Worm (Caenorhabditis elegans) whole organism, L1 larva: Measurements from ENCODE around the gene Y55F3BR.1.

Source experiments
- C04F5.9 ChIP-seq: sonication (generic microtip); optimal IDR thresholded peaks from 2 replicates; lab custom pipeline; 2016; ENCODE audit warnings: missing genetic modification characterization, missing compliant biosample characterization
- F16B12.6 ChIP-seq: fragments of 150-350 bp; optimal IDR thresholded peaks from 2 replicates; lab custom pipeline; 2014; ENCODE audit warnings: missing biosample characterization, missing genetic modification characterization
- ama-1 ChIP-seq: fragments of 150-350 bp; optimal IDR thresholded peaks from 2 replicates; lab custom pipeline; 2014
- blmp-1 ChIP-seq: fragments of 150-350 bp; optimal IDR thresholded peaks from 2 replicates; lab custom pipeline; 2014; ENCODE audit warnings: missing biosample characterization, missing genetic modification characterization
- ceh-8 ChIP-seq: fragments of 200-800 bp; sonication (Bioruptor generic); optimal IDR thresholded peaks from 2 replicates; lab custom pipeline; 2018; ENCODE audit warnings: mild to moderate bottlenecking, missing genetic modification characterization, moderate library complexity, missing compliant biosample characterization
- ceh-82 ChIP-seq, 3 experiments: fragments of 150-350 bp in 1 of 3; sonication (generic microtip) in 2 of 3; optimal IDR thresholded peaks; 2 replicates each; lab custom pipeline; 2014 to 2017; ENCODE audit warnings: missing biosample characterization in 3 of 3, missing genetic modification characterization in 3 of 3
- ceh-88 ChIP-seq: fragments of 200-800 bp; sonication (Bioruptor generic); IDR thresholded peaks from 2 replicates; pipeline ENCODE4 v1.3.6; 2022; ENCODE audit warnings: missing genetic modification characterization, missing compliant biosample characterization
- ces-1 ChIP-seq: fragments of 150-350 bp; optimal IDR thresholded peaks from 2 replicates; lab custom pipeline; 2014; ENCODE audit warnings: missing biosample characterization, missing genetic modification reagents, missing genetic modification characterization
- dpl-1 ChIP-seq, 3 experiments: fragments of 150-350 bp in 2 of 3; sonication (generic microtip) in 1 of 3; optimal IDR thresholded peaks; 2 replicates each; lab custom pipeline; 2014 to 2017; ENCODE audit warnings: missing biosample characterization in 3 of 3, missing genetic modification characterization in 3 of 3, missing genetic modification reagents in 3 of 3
- dsc-1 ChIP-seq: sonication (generic microtip); optimal IDR thresholded peaks from 2 replicates; lab custom pipeline; 2016; ENCODE audit warnings: mild to moderate bottlenecking, missing genetic modification characterization, missing compliant biosample characterization
- efl-1 ChIP-seq, 4 experiments: fragments of 150-350 bp; optimal IDR thresholded peaks in 3 of 4; peaks in 1 of 4; 1 replicate in 1 of 4; 2 replicates in 3 of 4; lab custom pipeline; 2014; ENCODE audit warnings: missing biosample characterization in 2 of 4, missing genetic modification characterization in 2 of 4, missing genetic modification reagents in 2 of 4
- egl-27 ChIP-seq, 2 experiments: fragments of 150-350 bp in 1 of 2; sonication (generic microtip); optimal IDR thresholded peaks; 3 replicates each; lab custom pipeline; 2017 to 2018; ENCODE audit warnings: missing biosample characterization in 2 of 2, missing genetic modification characterization in 2 of 2, missing genetic modification reagents in 2 of 2
- elt-3 ChIP-seq, 6 experiments: fragments of 150-350 bp in 1 of 6; sonication (generic microtip); optimal IDR thresholded peaks; 2 replicates each; lab custom pipeline; 2017 to 2018; ENCODE audit warnings: missing biosample characterization in 6 of 6, missing genetic modification characterization in 6 of 6, inconsistent platforms in 1 of 6
- fkh-8 ChIP-seq: sonication (generic microtip); optimal IDR thresholded peaks from 2 replicates; lab custom pipeline; 2016; ENCODE audit warnings: mild to moderate bottlenecking, missing genetic modification characterization, missing compliant biosample characterization
- fos-1 ChIP-seq: fragments of 150-350 bp; optimal IDR thresholded peaks from 2 replicates; lab custom pipeline; 2014; ENCODE audit warnings: missing biosample characterization, missing genetic modification characterization
- grh-1 ChIP-seq: fragments of 200-800 bp; sonication (Bioruptor generic); IDR thresholded peaks from 2 replicates; pipeline ENCODE4 v1.3.6; 2022; ENCODE audit warnings: missing genetic modification reagents, missing genetic modification characterization, missing compliant biosample characterization
- hpl-2 ChIP-seq: fragments of 150-350 bp; optimal IDR thresholded peaks from 2 replicates; lab custom pipeline; 2014; ENCODE audit warnings: missing biosample characterization, missing genetic modification reagents, missing genetic modification characterization
- jun-1 ChIP-seq: fragments of 150-350 bp; optimal IDR thresholded peaks from 2 replicates; lab custom pipeline; 2014; ENCODE audit warnings: missing biosample characterization, missing genetic modification reagents, missing genetic modification characterization
- lin-35 ChIP-seq, 2 experiments: fragments of 150-350 bp; optimal IDR thresholded peaks; 2 replicates each; lab custom pipeline; 2014; ENCODE audit warnings: missing biosample characterization in 2 of 2, missing genetic modification characterization in 2 of 2, missing genetic modification reagents in 2 of 2
- lir-3 ChIP-seq: sonication (generic microtip); optimal IDR thresholded peaks from 2 replicates; lab custom pipeline; 2016; ENCODE audit warnings: mild to moderate bottlenecking, missing genetic modification characterization, moderate library complexity, missing compliant biosample characterization; ENCODE audit not compliant: poor library complexity
- lsy-2 ChIP-seq, 2 experiments: fragments of 150-350 bp; optimal IDR thresholded peaks; 2 replicates each; lab custom pipeline; 2014; ENCODE audit warnings: missing biosample characterization in 2 of 2, missing genetic modification characterization in 2 of 2
- mep-1 ChIP-seq: fragments of 150-350 bp; optimal IDR thresholded peaks from 2 replicates; lab custom pipeline; 2014; ENCODE audit warnings: missing biosample characterization, missing genetic modification characterization
- nhr-11 ChIP-seq: fragments of 150-350 bp; optimal IDR thresholded peaks from 2 replicates; lab custom pipeline; 2014; ENCODE audit warnings: missing biosample characterization, missing genetic modification characterization
- nhr-20 ChIP-seq: sonication (generic microtip); optimal IDR thresholded peaks from 2 replicates; lab custom pipeline; 2016; ENCODE audit warnings: mild to moderate bottlenecking, missing genetic modification characterization, missing compliant biosample characterization
- nhr-28 ChIP-seq: fragments of 150-350 bp; optimal IDR thresholded peaks from 2 replicates; lab custom pipeline; 2014; ENCODE audit warnings: missing biosample characterization, missing genetic modification characterization
- nhr-77 ChIP-seq: fragments of 150-350 bp; optimal IDR thresholded peaks from 2 replicates; lab custom pipeline; 2014; ENCODE audit warnings: missing biosample characterization, missing genetic modification characterization
- nhr-90 ChIP-seq: sonication (generic microtip); optimal IDR thresholded peaks from 2 replicates; lab custom pipeline; 2016; ENCODE audit warnings: mild to moderate bottlenecking, missing genetic modification characterization, missing compliant biosample characterization; ENCODE audit not compliant: poor library complexity
- skn-1 ChIP-seq: fragments of 150-350 bp; optimal IDR thresholded peaks from 2 replicates; lab custom pipeline; 2014; ENCODE audit warnings: missing biosample characterization, missing genetic modification characterization
- snpc-4 ChIP-seq: fragments of 150-350 bp; optimal IDR thresholded peaks from 2 replicates; lab custom pipeline; 2014; ENCODE audit warnings: missing biosample characterization, missing genetic modification characterization
- sox-4 ChIP-seq: sonication (generic microtip); optimal IDR thresholded peaks from 2 replicates; lab custom pipeline; 2016; ENCODE audit warnings: missing genetic modification characterization, missing compliant biosample characterization
- sptf-1 ChIP-seq: fragments of 150-350 bp; optimal IDR thresholded peaks from 2 replicates; lab custom pipeline; 2014; ENCODE audit warnings: missing biosample characterization, missing genetic modification characterization
- swsn-7 ChIP-seq: sonication (generic microtip); optimal IDR thresholded peaks from 2 replicates; lab custom pipeline; 2016; ENCODE audit warnings: missing genetic modification characterization, missing compliant biosample characterization
- tbx-2 ChIP-seq: sonication (generic microtip); optimal IDR thresholded peaks from 2 replicates; lab custom pipeline; 2016; ENCODE audit warnings: missing genetic modification characterization, missing compliant biosample characterization
- tlp-1 ChIP-seq: fragments of 150-350 bp; optimal IDR thresholded peaks from 2 replicates; lab custom pipeline; 2014; ENCODE audit warnings: missing biosample characterization, missing genetic modification characterization
- unc-86 ChIP-seq: sonication (generic microtip); optimal IDR thresholded peaks from 2 replicates; lab custom pipeline; 2016; ENCODE audit warnings: missing genetic modification characterization, missing compliant biosample characterization
- unc-98 ChIP-seq: fragments of 200-800 bp; sonication (Bioruptor generic); IDR thresholded peaks from 2 replicates; pipeline ENCODE4 v1.3.6; 2022; ENCODE audit warnings: missing genetic modification characterization, missing compliant biosample characterization
- vab-15 ChIP-seq: sonication (generic microtip); optimal IDR thresholded peaks from 2 replicates; lab custom pipeline; 2017; ENCODE audit warnings: missing genotype, mild to moderate bottlenecking, missing genetic modification characterization, missing compliant biosample characterization
- xbp-1 ChIP-seq: sonication (generic microtip); optimal IDR thresholded peaks from 2 replicates; lab custom pipeline; 2016; ENCODE audit warnings: missing genetic modification characterization, missing compliant biosample characterization

Y55F3BR.1 gene

DNA sequence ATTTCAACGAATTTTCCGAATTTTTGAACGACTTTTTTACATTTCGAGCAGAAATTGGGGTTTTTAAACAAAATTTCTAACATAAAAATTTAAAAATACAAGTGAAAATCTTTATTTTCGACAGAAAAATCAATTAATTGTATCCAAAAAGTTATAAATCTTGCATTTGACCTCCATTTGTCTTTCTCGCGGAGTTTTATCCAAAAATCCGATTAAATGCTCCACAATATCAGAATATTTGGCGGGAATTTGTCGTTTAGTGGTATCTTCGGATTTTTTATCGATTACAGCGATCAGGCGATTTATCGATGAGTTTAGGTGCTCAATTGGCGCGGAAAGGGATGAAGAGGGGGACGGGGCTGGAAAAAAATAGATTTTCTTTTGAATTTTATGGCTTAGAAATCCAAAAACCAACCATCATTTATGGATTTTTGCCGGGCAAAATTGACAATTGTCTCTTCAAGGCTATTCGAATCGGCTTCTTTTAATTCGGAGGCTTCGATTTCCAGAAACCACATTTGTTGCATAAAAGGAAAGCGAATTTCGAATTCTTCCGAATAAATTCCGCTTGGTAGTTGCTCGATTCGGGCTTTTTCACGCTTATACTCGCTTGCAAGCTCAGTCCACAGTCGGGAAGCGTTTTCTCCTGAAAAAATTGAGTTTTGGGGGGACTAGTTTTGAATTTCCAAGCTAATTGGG, 44.2 kb upstream of the Y55F3BR.1 start:
- TF ChIP-seq efl-1 (optimal IDR thresholded peaks at IDR 0.05; lab: Kevin White, UChicago) (no peak), efl-1 (GFP tag; optimal IDR thresholded peaks at IDR 0.05 in 1 of 2; lab: Kevin White, UChicago) (peak in 1 of 2 experiments; percentile 54), ceh-88 (no peak), fos-1 (tag; lab: Kevin White, UChicago) (no peak), nhr-20 (tag; lab: Kevin White, UChicago) (no peak)

DNA sequence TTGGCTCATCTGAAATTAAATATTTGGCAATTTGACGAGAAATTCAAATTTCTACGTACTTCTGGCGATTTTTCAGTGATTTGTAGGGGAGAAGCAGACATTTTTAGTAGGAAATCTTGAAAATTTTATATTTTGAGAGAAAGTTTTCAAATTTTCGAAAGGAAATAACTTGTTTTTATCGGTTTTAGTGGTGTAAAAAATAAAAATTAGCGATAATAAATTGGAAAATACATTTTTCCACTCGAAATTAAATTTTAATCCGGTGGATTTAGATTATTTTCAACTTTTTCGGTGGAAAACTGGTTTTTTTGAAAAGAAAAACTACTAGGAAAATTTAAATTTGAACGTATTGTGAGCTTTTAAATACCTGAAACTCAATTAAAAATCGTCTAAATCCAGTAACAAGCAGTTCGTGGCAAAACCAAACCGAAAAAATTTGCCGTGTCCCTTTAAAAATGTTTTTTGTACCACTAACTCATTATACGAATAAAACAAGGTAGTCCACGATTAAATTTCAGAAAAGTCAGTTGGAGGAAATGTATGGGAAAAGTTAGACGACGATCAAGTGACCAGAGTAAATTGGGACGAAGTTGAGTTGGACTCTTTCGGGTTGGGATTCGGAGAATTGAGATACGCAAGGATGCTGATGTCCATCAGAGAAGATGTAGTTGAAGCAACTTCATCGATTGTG, 42.6 kb upstream of the Y55F3BR.1 start, which contains the start of the genes madf-1 and Y55F3BR.10:
Gene madf-1 (minus strand): TSS at position 101 of the 691 bp plus-strand sequence.
Gene Y55F3BR.10 (plus strand): TSS at position 641 of the 691 bp plus-strand sequence.
- no peak for TF ChIP-seq mep-1 (tag; lab: Kevin White, UChicago)

- TF ChIP-seq nhr-90 (tag; lab: Kevin White, UChicago) (no peak), nhr-20 (tag; lab: Kevin White, UChicago) (no peak), lsy-2 (tag; optimal IDR thresholded peaks at IDR 0.05; lab: Kevin White, UChicago) (peak in 1 of 2 experiments; percentile 7), mep-1 (tag; lab: Kevin White, UChicago) (peak; percentile 29), blmp-1 (tag; lab: Kevin White, UChicago) (peak; percentile 99), dpl-1 (GFP tag; optimal IDR thresholded peaks at IDR 0.05; lab: Kevin White, UChicago) (peak in 1 of 3 experiments; percentile 6)
Measured at ce11 chrIV:833517-833916, 41.1 kb upstream of the Y55F3BR.1 start.

- no peak for TF ChIP-seq C04F5.9 (tag; lab: Kevin White, UChicago)
- TF ChIP-seq fkh-8 (tag; lab: Kevin White, UChicago): no peak
- TF ChIP-seq F16B12.6 (tag; lab: Kevin White, UChicago): peak; percentile 58
- peak; percentile 29 to 70 for TF ChIP-seq lin-35 (GFP tag; optimal IDR thresholded peaks at IDR 0.05; lab: Kevin White, UChicago)
- TF ChIP-seq ces-1: no peak
- no peak for TF ChIP-seq jun-1
- TF ChIP-seq fos-1 (tag; lab: Kevin White, UChicago): no peak
- TF ChIP-seq ama-1 (lab: Kevin White, UChicago): no peak
- no peak for TF ChIP-seq grh-1 (GFP tag; lab: Robert Waterston, UW)
- no peak for TF ChIP-seq nhr-11 (tag; lab: Kevin White, UChicago)
- TF ChIP-seq dpl-1 (GFP tag; optimal IDR thresholded peaks at IDR 0.05; lab: Kevin White, UChicago): peak; percentile 27 to 71 (median 57)
- peak; percentile 65 to 97 for TF ChIP-seq efl-1 (optimal IDR thresholded peaks at IDR 0.05; lab: Kevin White, UChicago)
- peak; percentile 82 to 93 for TF ChIP-seq efl-1 (GFP tag; optimal IDR thresholded peaks at IDR 0.05 in 1 of 2; lab: Kevin White, UChicago)
- TF ChIP-seq egl-27 (tag; optimal IDR thresholded peaks at IDR 0.05; lab: Kevin White, UChicago): no peak
- TF ChIP-seq nhr-77 (tag; lab: Kevin White, UChicago): no peak
Measured at ce11 chrIV:842095-842494, 32.5 kb upstream of the Y55F3BR.1 start, which contains the start of gene Y55F3BR.6. Y55F3BR.6 (minus strand) TSS chrIV:842126.

DNA sequence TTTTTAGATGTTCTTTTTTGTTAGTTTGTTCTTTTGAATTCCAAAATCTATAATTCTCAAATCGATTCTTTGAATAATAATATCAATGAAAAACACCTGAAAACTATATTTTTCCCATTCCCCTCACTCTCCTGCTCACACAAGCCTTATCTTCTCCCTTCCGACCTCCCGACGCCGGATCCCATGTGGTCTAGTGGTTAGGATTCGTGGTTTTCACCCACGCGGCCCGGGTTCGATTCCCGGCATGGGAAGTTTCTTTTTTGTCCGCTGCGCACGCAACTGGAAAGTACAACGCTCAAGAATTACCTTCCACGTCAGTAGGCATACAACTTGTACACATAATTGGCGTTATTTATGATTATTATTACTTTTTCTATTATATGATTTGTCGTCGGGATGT, 32.0 kb upstream of the Y55F3BR.1 start:
- TF ChIP-seq lir-3 (no peak), swsn-7 (peak; percentile 53), vab-15 (tag; lab: Kevin White, UChicago) (no peak), xbp-1 (tag; lab: Kevin White, UChicago) (peak; percentile 19), lsy-2 (tag; optimal IDR thresholded peaks at IDR 0.05; lab: Kevin White, UChicago) (peak; percentile 7 to 53), ceh-8 (GFP tag; lab: Kevin White, UChicago) (no peak), tlp-1 (tag; lab: Kevin White, UChicago) (no peak), dsc-1 (tag; lab: Kevin White, UChicago) (peak; percentile 55), unc-98 (no peak), snpc-4 (peak; percentile 47), unc-86 (tag; lab: Kevin White, UChicago) (no peak), mep-1 (tag; lab: Kevin White, UChicago) (peak; percentile 58), nhr-28 (tag; lab: Kevin White, UChicago) (no peak), elt-3 (tag; optimal IDR thresholded peaks at IDR 0.05; lab: Kevin White, UChicago) (peak in 1 of 6 experiments; percentile 34), lin-35 (GFP tag; optimal IDR thresholded peaks at IDR 0.05; lab: Kevin White, UChicago) (peak; percentile 60 to 72), F16B12.6 (tag; lab: Kevin White, UChicago) (peak; percentile 39), hpl-2 (GFP tag; lab: Kevin White, UChicago) (no peak), sox-4 (tag; lab: Kevin White, UChicago) (no peak), tbx-2 (tag; lab: Kevin White, UChicago) (peak; percentile 37), ceh-82 (tag; optimal IDR thresholded peaks at IDR 0.05; lab: Kevin White, UChicago) (peak; percentile 6 to 66 (median 23)), sptf-1 (tag; lab: Kevin White, UChicago) (no peak), blmp-1 (tag; lab: Kevin White, UChicago) (peak; percentile 38), nhr-77 (tag; lab: Kevin White, UChicago) (peak; percentile 52), dpl-1 (GFP tag; optimal IDR thresholded peaks at IDR 0.05; lab: Kevin White, UChicago) (peak; percentile 17 to 59 (median 40)), skn-1 (peak; percentile 2), jun-1 (no peak), fos-1 (tag; lab: Kevin White, UChicago) (peak; percentile 24), C04F5.9 (tag; lab: Kevin White, UChicago) (peak; percentile 8)
